Fruit fly (Drosophila melanogaster): ENCODE data around the gene mRpL47.

mRpL47 gene

DNA sequence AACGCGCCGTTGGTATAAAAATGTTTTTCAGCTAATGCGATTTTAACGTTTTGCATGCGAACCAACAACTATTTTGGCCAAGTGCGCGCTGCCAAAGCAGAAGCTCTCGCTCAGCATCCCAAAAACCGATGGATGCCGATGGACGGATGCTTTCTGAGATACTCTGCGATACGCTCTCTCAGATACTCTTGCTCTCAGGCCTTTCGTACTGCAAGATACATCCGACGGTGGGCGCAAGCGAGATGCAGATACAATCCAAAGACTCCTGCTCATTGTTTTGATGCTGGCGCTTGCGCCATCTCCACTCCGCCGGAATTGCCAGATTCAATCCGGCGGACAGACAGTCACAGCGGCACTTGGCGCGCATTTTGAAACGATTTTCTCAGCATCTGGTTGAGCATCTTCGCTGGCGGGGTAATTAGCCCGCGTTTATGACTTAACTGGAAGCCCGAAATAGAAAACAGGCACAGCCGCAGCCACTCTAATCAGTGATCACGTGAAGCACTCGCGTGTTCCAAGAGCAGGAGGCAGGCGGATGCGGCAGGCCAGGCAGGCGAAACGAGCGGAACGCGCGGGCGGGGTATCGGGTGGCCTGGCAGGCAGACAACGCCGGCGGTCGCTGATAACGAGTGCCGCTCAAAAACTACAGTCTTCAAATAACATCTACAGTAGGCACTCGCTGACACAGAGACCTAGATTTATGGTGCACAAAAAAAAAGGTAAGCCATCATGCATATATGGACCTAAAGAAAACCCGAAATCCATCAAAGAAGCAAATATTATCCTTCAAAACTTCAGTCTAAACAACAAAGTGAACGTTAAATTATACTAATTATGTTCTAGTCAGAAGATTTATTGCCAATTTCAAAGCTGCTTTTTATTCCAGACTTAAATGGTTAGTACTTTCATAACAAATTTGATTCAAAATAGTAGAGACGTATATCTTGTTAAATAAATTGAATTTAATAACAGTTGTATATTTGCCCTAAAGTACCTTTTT, 21.8 kb downstream of the mRpL47 start, which contains the start of gene CG16779:
CG16779 (minus strand) TSS at position 51 of the 1,000 bp plus-strand sequence.
- TF ChIP-seq pan (optimal IDR thresholded peaks at IDR 0.05) (no peak), usp (GFP tag; optimal IDR thresholded peaks at IDR 0.05) (no peak), EcR (GFP tag; optimal IDR thresholded peaks at IDR 0.05) (no peak), psq (optimal IDR thresholded peaks at IDR 0.05) (no peak), CG8478 (optimal IDR thresholded peaks at IDR 0.05) (no peak), Dll (optimal IDR thresholded peaks at IDR 0.05) (no peak)

DNA sequence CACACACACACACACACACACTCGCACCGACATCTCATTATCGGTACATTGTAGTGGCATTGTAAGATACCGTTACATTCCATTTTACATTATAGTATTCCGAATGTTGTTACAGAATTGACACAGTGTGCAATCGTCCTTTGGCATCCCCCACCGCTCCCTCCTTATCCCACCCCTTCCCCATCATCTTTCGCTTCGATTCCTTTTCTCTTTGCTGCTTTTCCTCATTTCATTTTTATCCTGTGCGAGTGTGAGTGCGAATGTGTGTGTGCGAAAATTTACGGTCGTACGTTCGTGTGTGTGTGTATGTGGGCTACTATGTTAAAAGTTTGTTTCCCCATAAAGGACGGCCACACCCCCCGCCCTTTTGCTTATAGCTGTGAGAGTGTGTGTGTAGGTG, 23.6 kb downstream of the mRpL47 start:
- no peak for TF ChIP-seq pan (optimal IDR thresholded peaks at IDR 0.05)

DNA sequence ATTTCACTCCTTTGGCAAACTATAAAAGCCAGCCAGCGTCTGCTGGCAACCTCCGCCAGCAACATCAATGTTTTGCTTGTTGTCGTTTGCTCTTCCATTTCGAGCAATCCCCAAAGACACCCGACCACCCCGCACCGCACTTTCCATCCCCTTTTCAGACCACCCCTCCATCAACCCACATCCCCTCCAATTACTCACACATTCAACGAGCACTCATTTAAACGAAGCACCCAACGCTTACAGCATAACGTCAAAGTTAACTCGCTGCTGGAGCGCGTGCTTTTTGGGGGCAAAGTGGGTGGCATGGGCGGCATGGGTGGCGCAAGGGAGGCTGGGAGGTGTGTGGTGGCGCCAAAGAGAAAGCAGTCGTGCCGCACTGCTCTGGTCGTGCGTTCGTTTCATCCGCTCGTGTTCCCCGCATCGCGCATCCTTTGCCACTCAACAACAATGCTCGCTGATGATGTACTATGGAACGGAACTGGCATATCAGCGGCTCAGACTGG, 24.6 kb downstream of the mRpL47 start:
- TF ChIP-seq EcR (GFP tag; optimal IDR thresholded peaks at IDR 0.05) = no peak
- no peak for TF ChIP-seq pan (optimal IDR thresholded peaks at IDR 0.05)
- no peak for TF ChIP-seq CG8478 (optimal IDR thresholded peaks at IDR 0.05)
- TF ChIP-seq Dll (optimal IDR thresholded peaks at IDR 0.05) = no peak
- no peak for TF ChIP-seq usp (GFP tag; optimal IDR thresholded peaks at IDR 0.05)
- TF ChIP-seq psq (optimal IDR thresholded peaks at IDR 0.05) = no peak

DNA sequence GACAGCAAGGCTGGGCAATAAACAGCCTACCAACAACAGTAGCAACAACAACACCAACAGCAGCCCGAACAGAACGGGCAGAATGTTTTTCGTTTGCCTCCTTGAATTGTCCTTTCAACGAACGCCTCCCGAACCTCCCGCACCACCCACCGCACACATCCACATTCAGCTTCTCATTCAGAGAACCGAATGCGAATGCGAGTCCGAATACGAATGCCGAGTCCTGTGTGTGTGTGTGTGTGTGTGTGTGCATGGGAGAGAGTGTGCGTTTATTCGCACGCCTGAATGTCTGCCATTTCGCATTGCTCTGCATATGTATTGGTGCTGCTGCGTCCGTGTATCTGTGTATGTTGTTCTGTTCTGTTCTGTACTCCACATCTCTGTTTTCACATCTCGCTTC, 27.2 kb downstream of the mRpL47 start:
- TF ChIP-seq Dll (optimal IDR thresholded peaks at IDR 0.05) (no peak), EcR (GFP tag; optimal IDR thresholded peaks at IDR 0.05) (no peak), pan (optimal IDR thresholded peaks at IDR 0.05) (no peak), usp (GFP tag; optimal IDR thresholded peaks at IDR 0.05) (no peak), CG8478 (optimal IDR thresholded peaks at IDR 0.05) (no peak), psq (optimal IDR thresholded peaks at IDR 0.05) (no peak)

DNA sequence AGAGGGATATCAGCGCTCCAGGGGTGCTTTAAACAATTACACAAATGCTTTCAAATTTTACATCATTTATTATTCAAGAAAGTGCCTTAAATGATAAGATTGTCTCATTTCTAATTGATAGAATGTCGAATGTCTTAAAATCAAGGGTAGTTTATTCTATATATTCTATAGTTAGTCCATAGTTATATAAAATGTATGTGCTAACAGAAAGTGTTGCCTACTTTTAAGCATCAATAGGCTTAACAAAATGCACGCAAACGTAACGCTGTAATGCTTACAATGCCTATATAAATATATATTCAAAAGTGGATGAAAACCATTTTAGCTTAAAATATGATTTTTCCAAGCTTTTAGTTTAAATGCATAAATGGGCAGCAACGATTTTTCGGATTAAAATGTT, 27.7 kb downstream of the mRpL47 start:
- TF ChIP-seq pan (optimal IDR thresholded peaks at IDR 0.05) (no peak), EcR (GFP tag; optimal IDR thresholded peaks at IDR 0.05) (no peak), CG8478 (optimal IDR thresholded peaks at IDR 0.05) (no peak), Dll (optimal IDR thresholded peaks at IDR 0.05) (no peak), psq (optimal IDR thresholded peaks at IDR 0.05) (no peak), usp (GFP tag; optimal IDR thresholded peaks at IDR 0.05) (no peak)

DNA sequence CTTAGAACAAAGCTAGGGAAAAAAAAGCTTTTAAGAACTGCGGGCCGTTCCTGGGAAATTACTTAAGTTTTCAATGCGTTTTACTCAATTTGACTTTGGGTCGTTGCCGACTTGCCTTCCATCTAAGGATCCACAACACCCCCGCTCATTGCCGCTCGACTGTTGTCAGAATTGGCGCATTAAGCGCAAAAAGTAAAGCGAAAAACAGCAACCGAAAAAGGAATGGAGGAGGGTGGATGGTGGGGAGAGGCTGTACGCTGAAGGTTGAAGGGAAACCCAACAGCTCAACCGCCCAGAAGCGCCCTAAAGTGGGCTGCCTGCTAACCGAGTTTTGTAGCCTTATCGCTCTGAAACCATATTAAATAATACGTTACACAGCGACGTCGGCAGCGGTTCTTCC, 28.1 kb downstream of the mRpL47 start:
- TF ChIP-seq CG8478 (optimal IDR thresholded peaks at IDR 0.05) (no peak), psq (optimal IDR thresholded peaks at IDR 0.05) (no peak), Dll (optimal IDR thresholded peaks at IDR 0.05) (no peak), usp (GFP tag; optimal IDR thresholded peaks at IDR 0.05) (no peak), EcR (GFP tag; optimal IDR thresholded peaks at IDR 0.05) (no peak), pan (optimal IDR thresholded peaks at IDR 0.05) (no peak)

DNA sequence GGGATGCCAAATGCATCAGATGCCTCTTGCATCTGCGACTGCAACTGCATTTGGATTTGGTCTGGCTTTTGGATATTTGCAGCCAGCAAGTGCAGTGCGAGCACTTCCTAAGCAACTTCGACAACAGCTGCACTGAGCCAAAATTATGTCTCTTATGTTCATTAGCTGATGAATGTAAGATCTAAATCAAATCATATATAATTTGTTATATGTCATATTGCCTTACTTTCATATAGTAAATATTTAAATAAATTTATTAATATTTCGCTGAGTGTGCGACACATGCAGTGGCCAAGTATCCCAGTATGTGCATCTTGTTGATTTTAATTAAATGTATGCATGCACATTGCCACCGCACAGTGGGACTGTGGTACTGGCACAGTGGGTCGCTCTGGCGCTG, 35.3 kb downstream of the mRpL47 start:
- TF ChIP-seq Dll (optimal IDR thresholded peaks at IDR 0.05) = no peak
- TF ChIP-seq EcR (GFP tag; optimal IDR thresholded peaks at IDR 0.05) = no peak
- no peak for TF ChIP-seq usp (GFP tag; optimal IDR thresholded peaks at IDR 0.05)
- no peak for TF ChIP-seq pan (optimal IDR thresholded peaks at IDR 0.05)
- no peak for TF ChIP-seq psq (optimal IDR thresholded peaks at IDR 0.05)
- no peak for TF ChIP-seq CG8478 (optimal IDR thresholded peaks at IDR 0.05)

DNA sequence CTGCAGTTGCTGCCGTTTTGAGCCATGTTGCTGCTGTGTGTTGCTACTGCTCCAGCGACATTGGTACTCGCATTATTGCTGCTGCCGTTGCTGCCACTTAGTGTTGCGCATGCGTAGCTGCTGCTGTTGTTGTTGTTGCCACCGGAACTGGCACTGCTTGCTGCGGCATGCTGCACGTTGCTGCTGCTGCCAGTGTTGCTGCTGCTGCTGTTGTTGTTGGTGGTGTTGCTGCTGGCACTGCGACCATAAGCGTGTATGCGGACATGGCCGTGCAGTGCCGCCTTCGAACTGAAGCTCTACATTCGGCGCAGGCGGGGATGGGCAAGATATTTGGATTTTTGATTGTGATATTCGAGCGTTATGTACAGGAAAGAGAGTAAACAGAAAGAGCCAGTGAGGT, 47.6 kb downstream of the mRpL47 start:
- TF ChIP-seq pan (optimal IDR thresholded peaks at IDR 0.05) = no peak
- no peak for TF ChIP-seq psq (optimal IDR thresholded peaks at IDR 0.05)
- no peak for TF ChIP-seq CG8478 (optimal IDR thresholded peaks at IDR 0.05)
- TF ChIP-seq EcR (GFP tag; optimal IDR thresholded peaks at IDR 0.05) = no peak
